Fruit fly (Drosophila melanogaster): ENCODE measurements around the gene CG14635.

Gene CG14635

DNA sequence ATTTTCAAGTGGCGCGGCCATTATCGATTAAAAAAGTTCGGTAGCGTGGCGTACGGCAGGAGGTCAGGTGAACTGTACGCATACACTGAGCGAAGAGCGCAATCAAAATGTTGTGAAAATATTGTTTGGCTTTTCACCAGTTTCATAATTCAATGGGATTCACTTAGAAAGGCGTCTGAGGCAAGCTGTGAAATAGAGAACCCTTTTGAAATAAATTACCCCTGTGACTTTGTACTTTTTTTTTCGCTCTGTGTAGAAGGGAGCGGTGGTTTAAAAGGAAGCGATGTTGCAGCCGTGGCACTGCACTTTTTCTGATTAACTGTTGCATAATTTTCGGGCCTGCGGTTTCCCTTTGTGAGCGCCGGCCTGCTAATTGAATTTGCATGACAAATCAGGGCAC lies 29.1 kb downstream of the CG14635 start (continued):
- TF ChIP-seq CG1603 (tag; optimal IDR thresholded peaks at IDR 0.05) (peak; percentile 36), CG2712 (tag; optimal IDR thresholded peaks at IDR 0.05) (peak; percentile 8), Abd-B (GFP tag; optimal IDR thresholded peaks at IDR 0.05) (peak; percentile 6), Hr3 (GFP tag; optimal IDR thresholded peaks at IDR 0.05) (no peak), CG32767 (GFP tag; IDR thresholded peaks at IDR 0.05) (no peak), CG9215 (GFP tag; IDR thresholded peaks at IDR 0.05) (0 out of 2 replicates have a peak, but pooled peaks have one; percentile 8), CG10979 (tag; optimal IDR thresholded peaks at IDR 0.05) (no peak), fd96Cb (tag; optimal IDR thresholded peaks at IDR 0.05) (peak; percentile 2), Spps (tag; optimal IDR thresholded peaks at IDR 0.05) (no peak), NfI (GFP tag; optimal IDR thresholded peaks at IDR 0.05) (peak; percentile 9), Med (GFP tag) (peak; percentile 81), CG11504 (tag; optimal IDR thresholded peaks at IDR 0.05) (peak; percentile 55), grau (tag; optimal IDR thresholded peaks at IDR 0.05) (peak; percentile 16), HHEX (GFP tag; optimal IDR thresholded peaks at IDR 0.05) (peak; percentile 2), CG2120 (GFP tag; optimal IDR thresholded peaks at IDR 0.05) (peak; percentile 43), CG30403 (GFP tag; optimal IDR thresholded peaks at IDR 0.05) (peak; percentile 13), CG13287 (GFP tag; IDR thresholded peaks at IDR 0.05; ENCODE audit: partially characterized antibody) (no peak), Aef1 (GFP tag; IDR thresholded peaks at IDR 0.05) (no peak), lilli (GFP tag; optimal IDR thresholded peaks at IDR 0.05) (peak; percentile 36), lab (GFP tag; optimal IDR thresholded peaks at IDR 0.05) (peak; percentile 36), prd (optimal IDR thresholded peaks at IDR 0.05) (no peak), prd (GFP tag; IDR thresholded peaks at IDR 0.05) (0 out of 3 replicates have a peak, but pooled peaks have one; percentile 34), CG32532 (GFP tag; IDR thresholded peaks at IDR 0.05) (peak; percentile 18; the same call in 1 of the 2 replicates), Ets65A (GFP tag) (peak; percentile 89), CG1792 (GFP tag; optimal IDR thresholded peaks at IDR 0.05) (no peak), NC2β (GFP tag; optimal IDR thresholded peaks at IDR 0.05) (no peak), Ada2b (GFP tag; IDR thresholded peaks at IDR 0.05) (peak; percentile 19; the same call in 1 of the 2 replicates), CG3281 (GFP tag; optimal IDR thresholded peaks at IDR 0.05) (peak; percentile 19), CG13424 (tag; optimal IDR thresholded peaks at IDR 0.05) (peak; percentile 23), onecut (GFP tag; IDR thresholded peaks at IDR 0.05) (peak; percentile 75), so (GFP tag; IDR thresholded peaks at IDR 0.05) (0 out of 3 replicates have a peak, but pooled peaks have one; percentile 16), CG17802 (tag; optimal IDR thresholded peaks at IDR 0.05) (no peak), Deaf1 (tag; optimal IDR thresholded peaks at IDR 0.05) (peak; percentile 9), kah (GFP tag; optimal IDR thresholded peaks at IDR 0.05) (no peak), phol (tag; optimal IDR thresholded peaks at IDR 0.05) (peak; percentile 35), sna (GFP tag; IDR thresholded peaks at IDR 0.05; ENCODE audit: partially characterized antibody) (no peak), grn (GFP tag; optimal IDR thresholded peaks at IDR 0.05) (no peak), Oli (tag; optimal IDR thresholded peaks at IDR 0.05) (peak; percentile 19), kni (GFP tag; optimal IDR thresholded peaks at IDR 0.05) (no peak), bab2 (GFP tag; optimal IDR thresholded peaks at IDR 0.05) (peak; percentile 11), CG7556 (GFP tag; optimal IDR thresholded peaks at IDR 0.05) (peak; percentile 28), hbn (GFP tag; IDR thresholded peaks at IDR 0.05; ENCODE audit: partially characterized antibody) (no peak), Six4 (GFP tag; optimal IDR thresholded peaks at IDR 0.05) (no peak), cwo (GFP tag; optimal IDR thresholded peaks at IDR 0.05) (peak; percentile 18), tin (GFP tag; optimal IDR thresholded peaks at IDR 0.05) (peak; percentile 20), CG8290 (GFP tag; optimal IDR thresholded peaks at IDR 0.05) (no peak), CG8290 (tag; optimal IDR thresholded peaks at IDR 0.05) (peak in 1 of 2 experiments; percentile 18), Antp (GFP tag; optimal IDR thresholded peaks at IDR 0.05) (no peak), wdn (GFP tag; IDR thresholded peaks at IDR 0.05) (no peak), Blimp-1 (GFP tag; optimal IDR thresholded peaks at IDR 0.05) (peak; percentile 22), CG11085 (GFP tag; IDR thresholded peaks at IDR 0.05) (no peak)
